Worm (Caenorhabditis elegans): ENCODE data around the gene ZK546.4.

ZK546.4 gene

DNA sequence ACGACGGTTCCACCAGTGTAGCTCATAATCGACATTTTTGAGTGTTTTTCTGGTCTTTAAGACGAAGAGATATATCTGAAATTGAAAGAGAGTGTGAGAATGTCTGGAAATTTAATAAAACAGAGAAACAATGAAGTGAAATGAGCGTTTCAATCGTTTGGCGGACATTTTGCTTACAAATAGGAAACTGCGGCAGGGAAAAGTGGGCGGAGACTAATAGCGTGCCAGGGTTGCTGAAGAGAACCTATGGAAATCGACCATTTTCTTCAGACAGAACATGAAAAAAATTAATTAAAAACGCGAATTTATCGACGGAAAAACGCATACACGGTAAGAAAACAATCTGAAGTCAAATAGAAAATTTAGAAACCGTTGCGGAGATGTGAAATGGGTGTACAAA lies 17.5 kb downstream of the ZK546.4 start, which contains the start of gene pbs-3 (continued):
- no peak for TF ChIP-seq mec-3 (tag; optimal IDR thresholded peaks at IDR 0.05; ENCODE audit: borderline replicate concordance)
- TF ChIP-seq F13H6.1 (tag; optimal IDR thresholded peaks at IDR 0.05), result peak; percentile 68
- peak; percentile 29 for TF ChIP-seq ceh-34 (tag; optimal IDR thresholded peaks at IDR 0.05)
- no peak for TF ChIP-seq gmeb-2 (tag; optimal IDR thresholded peaks at IDR 0.05)
- no peak for TF ChIP-seq dve-1 (tag; optimal IDR thresholded peaks at IDR 0.05)
- TF ChIP-seq elt-4 (tag; optimal IDR thresholded peaks at IDR 0.05), result no peak
- peak; percentile 26 for TF ChIP-seq zip-5 (tag; optimal IDR thresholded peaks at IDR 0.05)
- TF ChIP-seq fkh-6 (tag; optimal IDR thresholded peaks at IDR 0.05), result no peak
- TF ChIP-seq ceh-19 (GFP tag; optimal IDR thresholded peaks at IDR 0.05), result no peak
- no peak for TF ChIP-seq npax-4 (tag; optimal IDR thresholded peaks at IDR 0.05)
- TF ChIP-seq fax-1 (tag; optimal IDR thresholded peaks at IDR 0.05), result peak; percentile 54
- TF ChIP-seq ahr-1 (tag; optimal IDR thresholded peaks at IDR 0.05), result no peak
- no peak for TF ChIP-seq K02D7.2 (tag; optimal IDR thresholded peaks at IDR 0.05)
- TF ChIP-seq pag-3 (tag; optimal IDR thresholded peaks at IDR 0.05; ENCODE audit: borderline replicate concordance), result no peak
- TF ChIP-seq syd-9 (tag; optimal IDR thresholded peaks at IDR 0.05), result no peak
- TF ChIP-seq ceh-45 (GFP tag; IDR thresholded peaks at IDR 0.05), result no peak
- TF ChIP-seq tbx-7 (tag; optimal IDR thresholded peaks at IDR 0.05), result peak; percentile 13
- TF ChIP-seq pha-2 (tag; optimal IDR thresholded peaks at IDR 0.05), result no peak
- TF ChIP-seq T23F11.4 (GFP tag; optimal IDR thresholded peaks at IDR 0.05), result no peak
- no peak for TF ChIP-seq pax-1 (tag; optimal IDR thresholded peaks at IDR 0.05)
- no peak for TF ChIP-seq hlh-15 (tag; optimal IDR thresholded peaks at IDR 0.05)
- no peak for TF ChIP-seq ttx-3 (tag; optimal IDR thresholded peaks at IDR 0.05)
- TF ChIP-seq pros-1 (tag; optimal IDR thresholded peaks at IDR 0.05), result no peak

ce11 chrII:4959719-4960118 lies 21.9 kb downstream of the ZK546.4 start, which contains the start of gene ulp-2:
Gene ulp-2, minus strand, starts transcription at chrII:4959876.
- TF ChIP-seq ceh-19 (GFP tag; optimal IDR thresholded peaks at IDR 0.05) (no peak), ttx-3 (tag; optimal IDR thresholded peaks at IDR 0.05) (no peak), syd-9 (tag; optimal IDR thresholded peaks at IDR 0.05) (no peak)

DNA sequence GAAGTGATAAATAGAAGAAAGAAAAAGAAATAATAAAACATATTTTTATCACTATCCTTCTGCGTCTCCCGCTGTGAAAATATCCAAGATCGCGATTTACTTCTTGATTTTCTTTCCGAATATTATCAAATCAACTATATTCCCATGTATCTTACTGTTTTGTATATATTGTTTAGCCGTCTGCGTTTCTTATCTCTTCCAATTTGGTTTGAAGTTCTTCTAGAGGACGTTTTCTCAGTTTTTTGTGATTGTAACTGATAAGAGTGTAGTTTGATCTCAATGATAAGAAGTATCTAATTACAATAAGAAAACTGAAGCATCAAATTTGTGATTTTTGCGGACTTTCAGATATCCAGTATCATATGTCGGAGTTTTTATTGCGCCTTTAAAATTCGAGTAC lies 22.8 kb downstream of the ZK546.4 start:
- TF ChIP-seq elt-2 (tag; optimal IDR thresholded peaks at IDR 0.05) (peak; percentile 96), K02D7.2 (tag; optimal IDR thresholded peaks at IDR 0.05) (no peak), pax-1 (tag; optimal IDR thresholded peaks at IDR 0.05) (no peak)

DNA sequence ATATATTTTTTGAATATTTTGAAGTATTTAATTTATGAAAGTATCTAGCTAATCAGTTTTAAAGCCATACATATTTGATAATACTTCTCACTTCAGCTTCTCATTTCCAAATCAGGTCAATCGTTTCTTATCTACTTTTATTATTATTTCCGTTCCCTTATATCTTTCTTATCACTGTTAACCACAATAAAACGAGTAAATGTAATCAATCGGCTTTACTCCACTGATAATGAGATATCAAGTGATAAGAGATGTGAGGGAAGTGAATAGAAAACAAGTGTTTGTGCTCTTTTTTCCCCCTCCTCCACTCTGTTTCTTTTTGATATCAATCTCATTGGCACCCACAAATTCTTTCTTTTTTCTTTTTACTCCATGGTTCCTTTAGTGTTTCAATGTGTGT lies 28.7 kb downstream of the ZK546.4 start:
- TF ChIP-seq lin-11 (tag; optimal IDR thresholded peaks at IDR 0.05) (no peak), elt-2 (tag; optimal IDR thresholded peaks at IDR 0.05) (peak; percentile 99)

ce11 chrII:4967636-4968035 lies 29.8 kb downstream of the ZK546.4 start:
- no peak for TF ChIP-seq ceh-34 (tag; optimal IDR thresholded peaks at IDR 0.05)
- peak; percentile 93 for TF ChIP-seq elt-2 (tag; optimal IDR thresholded peaks at IDR 0.05)

DNA sequence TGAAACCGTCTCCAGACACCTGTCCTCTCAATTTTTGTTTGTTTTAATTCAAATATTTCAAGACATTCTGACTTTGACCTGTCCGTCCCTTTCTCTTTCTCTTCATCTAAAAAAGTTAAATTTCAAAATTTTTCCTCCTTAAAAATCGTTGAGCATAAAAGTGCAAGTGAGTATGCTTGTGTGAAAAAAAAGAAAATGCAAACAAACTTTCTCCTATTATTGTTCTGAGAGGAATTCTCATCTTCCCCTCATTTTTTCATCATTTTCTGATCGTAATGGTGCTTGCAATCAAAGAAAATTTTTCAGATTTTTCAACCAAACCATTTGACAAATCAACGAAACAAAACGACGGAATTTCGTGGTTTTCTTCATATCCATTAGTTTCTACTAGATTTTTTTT lies 31.0 kb downstream of the ZK546.4 start, which contains the start of gene shc-2:
Gene shc-2, plus strand, starts transcription at position 301 of the 400 bp plus-strand sequence.
- TF ChIP-seq ceh-18 (tag; optimal IDR thresholded peaks at IDR 0.05) (no peak), ceh-2 (tag; optimal IDR thresholded peaks at IDR 0.05) (no peak), sdc-2 (tag; optimal IDR thresholded peaks at IDR 0.05) (no peak), C38D4.7 (GFP tag; optimal IDR thresholded peaks at IDR 0.05) (no peak), unc-86 (tag; optimal IDR thresholded peaks at IDR 0.05) (no peak), nhr-232 (tag; optimal IDR thresholded peaks at IDR 0.05) (no peak), pag-3 (tag; optimal IDR thresholded peaks at IDR 0.05; ENCODE audit: borderline replicate concordance) (no peak), T23F11.4 (GFP tag; optimal IDR thresholded peaks at IDR 0.05) (no peak), ceh-45 (GFP tag; IDR thresholded peaks at IDR 0.05) (no peak), odd-2 (tag; optimal IDR thresholded peaks at IDR 0.05) (no peak), madf-2 (tag; optimal IDR thresholded peaks at IDR 0.05) (no peak), ceh-30 (tag; optimal IDR thresholded peaks at IDR 0.05) (no peak), hlh-8 (tag; optimal IDR thresholded peaks at IDR 0.05) (no peak)
